Fruit fly (Drosophila melanogaster): ENCODE results near the gene corolla.

Gene corolla

DNA sequence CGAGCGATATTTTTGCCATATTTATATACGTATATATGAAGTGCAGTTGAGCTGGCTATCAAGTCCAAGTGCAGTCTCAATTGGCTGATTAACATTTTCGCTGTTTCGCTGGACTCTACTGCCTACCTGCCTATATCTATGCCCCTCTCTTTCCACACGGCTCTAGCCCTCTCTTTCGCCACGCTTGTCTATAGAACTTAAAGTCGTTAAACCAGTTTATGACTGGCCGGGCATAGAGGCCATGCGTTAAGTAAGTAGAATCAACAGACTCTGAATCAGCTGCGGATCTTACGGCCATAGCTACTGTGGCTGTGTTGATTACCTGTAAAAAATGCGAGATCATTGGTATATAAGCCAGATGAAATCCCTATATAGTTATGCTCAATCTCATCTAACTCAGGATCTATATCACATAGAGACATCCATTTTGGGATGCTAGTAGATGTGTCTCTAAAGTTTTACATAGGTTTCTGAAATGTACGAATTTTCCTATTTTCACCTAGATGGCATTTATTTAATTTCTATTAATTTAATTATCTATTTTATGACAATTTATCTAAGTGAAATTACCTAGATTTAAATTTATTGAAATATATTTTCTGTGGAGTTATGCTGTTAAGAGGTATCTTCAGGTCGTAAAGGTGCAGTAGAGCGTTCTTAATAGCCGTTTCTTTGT, 50.1 kb downstream of the corolla start:
- TF ChIP-seq noc (tag; optimal IDR thresholded peaks at IDR 0.05): peak; percentile 51

DNA sequence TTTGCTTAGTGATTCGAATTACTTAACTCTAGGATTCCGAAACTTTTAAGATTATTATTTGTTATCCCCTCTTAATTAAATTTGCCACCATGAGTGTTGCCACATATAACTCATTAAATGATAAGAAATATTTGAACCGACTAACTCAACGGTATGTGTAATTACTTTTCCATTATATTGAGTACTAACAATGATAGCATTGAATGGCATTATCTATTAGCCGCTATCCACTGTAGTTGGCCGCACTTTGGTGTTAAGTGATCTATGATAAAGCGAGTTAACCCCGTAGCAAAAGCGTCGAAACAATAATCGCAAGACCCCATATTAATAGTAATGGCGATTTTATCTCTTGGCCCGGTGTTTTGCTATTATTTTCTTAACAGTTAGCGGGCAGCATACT, 50.9 kb downstream of the corolla start:
- no peak for TF ChIP-seq noc (tag; optimal IDR thresholded peaks at IDR 0.05)

All from whole organism, larva.